Worm (Caenorhabditis elegans) whole organism, midembryonic: ENCODE measurements around the gene hse-5.

ENCODE experiments used
- T22C8.4 ChIP-seq: fragments of 200-800 bp; sonication (Bioruptor generic); IDR thresholded peaks from 2 replicates; pipeline ENCODE4 v1.3.6; 2022; ENCODE audit warnings: missing genetic modification characterization, missing compliant biosample characterization
- cog-1 ChIP-seq: sonication (generic microtip); optimal IDR thresholded peaks from 2 replicates; lab custom pipeline; 2016; ENCODE audit warnings: missing genetic modification characterization, missing compliant biosample characterization
- flt-1 ChIP-seq: fragments of 200-800 bp; sonication (Bioruptor generic); IDR thresholded peaks from 2 replicates; pipeline ENCODE4 v1.3.6; 2022; ENCODE audit warnings: missing genetic modification characterization, missing compliant biosample characterization
- klf-2 ChIP-seq: fragments of 200-800 bp; sonication (Bioruptor generic); conservative IDR thresholded peaks from 2 replicates; pipeline ENCODE4 v1.3.6; 2022; ENCODE audit warnings: missing genetic modification reagents, missing genetic modification characterization, missing compliant biosample characterization
- med-1 ChIP-seq: sonication (generic microtip); optimal IDR thresholded peaks from 2 replicates; lab custom pipeline; 2017; ENCODE audit warnings: missing genetic modification characterization, mild to moderate bottlenecking, missing compliant biosample characterization, antibody characterized with exemption, missing genetic modification reagents; ENCODE audit not compliant: insufficient read depth
- ref-1 ChIP-seq: fragments of 200-800 bp; sonication (Bioruptor generic); conservative IDR thresholded peaks from 2 replicates; pipeline ENCODE4 v1.3.6; 2022; ENCODE audit warnings: missing genetic modification reagents, missing genetic modification characterization, missing compliant biosample characterization
- tab-1 ChIP-seq: fragments of 200-800 bp; sonication (Bioruptor generic); IDR thresholded peaks from 2 replicates; pipeline ENCODE4 v1.3.6; 2022; ENCODE audit warnings: missing genetic modification characterization, missing compliant biosample characterization
- ztf-23 ChIP-seq: fragments of 200-800 bp; sonication (Bioruptor generic); IDR thresholded peaks from 2 replicates; pipeline ENCODE4 v1.3.6; 2022; ENCODE audit warnings: missing genetic modification reagents, missing genetic modification characterization, missing compliant biosample characterization
- ztf-29 ChIP-seq: fragments of 200-800 bp; sonication (Bioruptor generic); IDR thresholded peaks from 2 replicates; pipeline ENCODE4 v1.3.6; 2022; ENCODE audit warnings: missing genetic modification reagents, missing genetic modification characterization, missing compliant biosample characterization

hse-5 gene

ce11 chrIII:4391938-4392337 lies 46.8 kb downstream of the hse-5 start:
- no peak for TF ChIP-seq T22C8.4
- TF ChIP-seq ref-1 (GFP tag; lab: Robert Waterston, UW), result no peak
- no peak for TF ChIP-seq cog-1 (tag; lab: Kevin White, UChicago)
- no peak for TF ChIP-seq klf-2 (GFP tag; lab: Robert Waterston, UW)

- TF ChIP-seq klf-2 (GFP tag; lab: Robert Waterston, UW), result no peak
- no peak for TF ChIP-seq ztf-23 (GFP tag; lab: Robert Waterston, UW)
- no peak for TF ChIP-seq ref-1 (GFP tag; lab: Robert Waterston, UW)
- no peak for TF ChIP-seq flt-1
- no peak for TF ChIP-seq cog-1 (tag; lab: Kevin White, UChicago)
- TF ChIP-seq ztf-29 (GFP tag; lab: Robert Waterston, UW), result no peak
- TF ChIP-seq tab-1 (GFP tag; lab: Robert Waterston, UW), result no peak
- no peak for TF ChIP-seq med-1
- no peak for TF ChIP-seq T22C8.4
These were observed 49.4 kb downstream of the hse-5 start, which contains the start of gene R07E5.4 for ce11 chrIII:4394496-4394895. TSS of gene R07E5.4 (plus strand) at chrIII:4394796.

- TF ChIP-seq ztf-23 (GFP tag; lab: Robert Waterston, UW) (no peak), med-1 (no peak), T22C8.4 (no peak), ztf-29 (GFP tag; lab: Robert Waterston, UW) (no peak), cog-1 (tag; lab: Kevin White, UChicago) (no peak), tab-1 (GFP tag; lab: Robert Waterston, UW) (no peak), klf-2 (GFP tag; lab: Robert Waterston, UW) (no peak), flt-1 (no peak), ref-1 (GFP tag; lab: Robert Waterston, UW) (no peak)
These were observed 50.7 kb downstream of the hse-5 start for ce11 chrIII:4395857-4396256.

- TF ChIP-seq T22C8.4, result no peak
- TF ChIP-seq ztf-29 (GFP tag; lab: Robert Waterston, UW), result no peak
- no peak for TF ChIP-seq med-1
- TF ChIP-seq klf-2 (GFP tag; lab: Robert Waterston, UW), result no peak
- TF ChIP-seq flt-1, result no peak
- no peak for TF ChIP-seq cog-1 (tag; lab: Kevin White, UChicago)
- no peak for TF ChIP-seq ref-1 (GFP tag; lab: Robert Waterston, UW)
These were observed 52.0 kb downstream of the hse-5 start, which contains the start of gene R07E5.5 for ce11 chrIII:4397115-4397514. TSS of gene R07E5.5 (plus strand) at chrIII:4397415.

ce11 chrIII:4398463-4398862 lies 53.3 kb downstream of the hse-5 start, which contains the start of gene R07E5.6:
TSS of gene R07E5.6 (plus strand) at chrIII:4398763.
- no peak for TF ChIP-seq klf-2 (GFP tag; lab: Robert Waterston, UW)
- TF ChIP-seq tab-1 (GFP tag; lab: Robert Waterston, UW), result no peak
